Fruit fly (Drosophila melanogaster) whole organism, adult: ENCODE measurements around the gene Wdr33.

Source experiments
- CG11617 ChIP-seq: fragments of 200-800 bp; sonication (Bioruptor generic); optimal IDR thresholded peaks from 2 replicates; lab custom pipeline; 2017; ENCODE audit warnings: mild to moderate bottlenecking, missing biosample characterization, missing genetic modification reagents, missing genetic modification characterization
- CG12768 ChIP-seq: fragments of 200-800 bp; sonication (Bioruptor generic); optimal IDR thresholded peaks from 2 replicates; lab custom pipeline; 2017; ENCODE audit warnings: missing biosample characterization, missing genetic modification characterization, mild to moderate bottlenecking, moderate library complexity, missing genetic modification reagents
- CG14711 ChIP-seq: fragments of 200-800 bp; sonication (Bioruptor generic); optimal IDR thresholded peaks from 2 replicates; lab custom pipeline; 2018; ENCODE audit warnings: missing biosample characterization, mild to moderate bottlenecking, missing genetic modification characterization, moderate library complexity
- CG1620 ChIP-seq: fragments of 200-800 bp; sonication (Bioruptor generic); optimal IDR thresholded peaks from 2 replicates; lab custom pipeline; 2016; ENCODE audit warnings: missing biosample characterization, missing genetic modification characterization
- CG33017 ChIP-seq: fragments of 200-800 bp; sonication (Bioruptor generic); optimal IDR thresholded peaks from 2 replicates; lab custom pipeline; 2018; ENCODE audit warnings: missing biosample characterization, mild to moderate bottlenecking, missing genetic modification characterization, moderate library complexity
- CG5204 ChIP-seq: fragments of 200-800 bp; sonication (Bioruptor generic); optimal IDR thresholded peaks from 2 replicates; lab custom pipeline; 2016; ENCODE audit warnings: missing biosample characterization, missing genetic modification characterization
- CG7045 ChIP-seq: fragments of 200-800 bp; sonication (Bioruptor generic); optimal IDR thresholded peaks from 2 replicates; lab custom pipeline; 2017; ENCODE audit warnings: missing biosample characterization, mild to moderate bottlenecking, missing genetic modification characterization
- CG7101 ChIP-seq: fragments of 200-800 bp; sonication (Bioruptor generic); optimal IDR thresholded peaks from 2 replicates; lab custom pipeline; 2018; ENCODE audit warnings: missing biosample characterization, mild to moderate bottlenecking, missing genetic modification characterization, moderate library complexity
- Clk ChIP-seq: fragments of 200-800 bp; sonication (Bioruptor generic); optimal IDR thresholded peaks from 2 replicates; lab custom pipeline; 2017; ENCODE audit warnings: missing biosample characterization, missing genetic modification characterization
- Crg-1 ChIP-seq: fragments of 200-800 bp; sonication (Bioruptor generic); optimal IDR thresholded peaks from 2 replicates; lab custom pipeline; 2016; ENCODE audit warnings: missing biosample characterization, missing genetic modification characterization
- Hr96 ChIP-seq: fragments of 200-800 bp; sonication (Bioruptor generic); optimal IDR thresholded peaks from 2 replicates; lab custom pipeline; 2016; ENCODE audit warnings: missing biosample characterization, missing genetic modification characterization
- Mnt ChIP-seq: fragments of 200-800 bp; sonication (Bioruptor generic); optimal IDR thresholded peaks from 2 replicates; lab custom pipeline; 2016; ENCODE audit warnings: missing biosample characterization, mild to moderate bottlenecking, missing genetic modification characterization
- bab1 ChIP-seq: fragments of 200-800 bp; sonication (Bioruptor generic); optimal IDR thresholded peaks from 3 replicates; lab custom pipeline; 2019; ENCODE audit warnings: missing biosample characterization, mild to moderate bottlenecking, missing genetic modification characterization, moderate library complexity
- cic ChIP-seq: fragments of 200-800 bp; sonication (Bioruptor generic); optimal IDR thresholded peaks from 2 replicates; lab custom pipeline; 2017; ENCODE audit warnings: missing biosample characterization, mild to moderate bottlenecking, missing genetic modification characterization, moderate library complexity
- cnc ChIP-seq, 2 experiments: fragments of >200 bp; optimal IDR thresholded peaks; 2 replicates each; lab custom pipeline; 2017
- kay ChIP-seq: fragments of 200-800 bp; sonication (Bioruptor generic); peaks from one replicate; lab custom pipeline; 2016; ENCODE audit warnings: missing biosample characterization, missing genetic modification characterization, borderline replicate concordance
- ovo ChIP-seq: fragments of 200-800 bp; sonication (Bioruptor generic); optimal IDR thresholded peaks from 2 replicates; lab custom pipeline; 2016; ENCODE audit warnings: missing biosample characterization, missing genetic modification characterization
- pad ChIP-seq: fragments of 200-800 bp; sonication (Bioruptor generic); optimal IDR thresholded peaks from 3 replicates; lab custom pipeline; 2017; ENCODE audit warnings: missing biosample characterization, missing genetic modification characterization, mild to moderate bottlenecking, moderate library complexity, missing genetic modification reagents
- tj ChIP-seq: fragments of 200-800 bp; sonication (Bioruptor generic); optimal IDR thresholded peaks from 3 replicates; lab custom pipeline; 2017; ENCODE audit warnings: missing biosample characterization, mild to moderate bottlenecking, missing genetic modification characterization, moderate library complexity
- toe ChIP-seq: fragments of 200-800 bp; sonication (Bioruptor generic); optimal IDR thresholded peaks from 2 replicates; lab custom pipeline; 2016; ENCODE audit warnings: missing biosample characterization, missing genetic modification characterization

Wdr33 gene

DNA sequence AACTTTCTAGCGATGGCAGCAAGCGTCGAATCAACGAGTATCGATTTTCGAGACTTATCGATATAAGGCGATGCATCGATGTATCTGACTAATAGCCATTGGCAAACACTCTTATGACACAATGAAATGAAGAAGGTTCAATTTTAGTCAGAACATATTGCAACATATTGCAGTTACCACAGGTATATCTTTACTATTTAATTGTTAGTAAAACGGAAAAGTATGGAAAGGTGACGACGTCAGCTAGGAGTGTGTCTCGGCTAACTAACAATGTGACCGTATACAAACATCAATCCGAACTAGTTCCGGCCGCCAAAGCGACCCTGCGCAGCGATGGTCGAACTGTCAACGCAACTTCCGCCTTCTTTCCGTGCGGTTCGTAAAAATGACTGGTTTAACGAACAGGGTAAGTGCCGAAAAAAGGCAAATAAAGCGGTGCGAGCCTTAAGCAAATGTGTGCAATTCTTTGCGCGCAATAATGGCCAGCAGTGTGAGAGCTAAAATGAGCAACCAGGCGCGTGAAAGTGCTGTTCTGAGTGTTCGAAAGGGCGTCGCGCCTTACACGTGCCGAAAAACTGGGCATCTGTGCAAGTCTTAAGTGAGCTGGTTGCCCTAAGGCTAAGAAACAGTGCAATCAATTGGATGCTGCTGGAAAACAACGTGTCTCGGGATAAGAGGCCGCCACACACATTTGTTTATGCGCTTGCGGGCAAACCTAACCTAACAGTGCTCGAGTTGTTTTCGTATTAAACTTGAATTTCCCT is 36.1 kb upstream of the Wdr33 start, which contains the start of the genes Dph4, Spec2 and RpL13A:
Gene Dph4, minus strand, starts transcription at position 11 of the 764 bp plus-strand sequence.
Gene Spec2, minus strand, starts transcription at position 11 of the 764 bp plus-strand sequence.
Gene RpL13A, plus strand, starts transcription at position 360 of the 764 bp plus-strand sequence.
- TF ChIP-seq Hr96 (no peak), Crg-1 (GFP tag; lab: Kevin White, UChicago) (peak; percentile 98), CG14711 (tag; lab: Kevin White, UChicago) (peak; percentile 73), CG33017 (tag; lab: Kevin White, UChicago) (peak; percentile 90), toe (GFP tag; lab: Kevin White, UChicago) (no peak), CG1620 (GFP tag; lab: Kevin White, UChicago) (peak; percentile 97), CG11617 (GFP tag; lab: Kevin White, UChicago) (peak; percentile 98), Mnt (GFP tag; lab: Kevin White, UChicago) (peak; percentile 95), Clk (GFP tag; lab: Kevin White, UChicago) (peak; percentile 85), tj (GFP tag; lab: Kevin White, UChicago) (peak; percentile 88), CG7045 (GFP tag; lab: Kevin White, UChicago) (peak; percentile 94), ovo (GFP tag; lab: Kevin White, UChicago) (peak; percentile 94), bab1 (peak; percentile 92), pad (GFP tag; lab: Kevin White, UChicago) (peak; percentile 85), kay (GFP tag; lab: Kevin White, UChicago) (no peak), CG7101 (tag; lab: Kevin White, UChicago) (peak; percentile 96), cnc (optimal IDR thresholded peaks at IDR 0.05; lab: Kevin White, UChicago) (no peak), CG12768 (peak; percentile 95), cic (peak; percentile 72), CG5204 (GFP tag; lab: Kevin White, UChicago) (no peak)

DNA sequence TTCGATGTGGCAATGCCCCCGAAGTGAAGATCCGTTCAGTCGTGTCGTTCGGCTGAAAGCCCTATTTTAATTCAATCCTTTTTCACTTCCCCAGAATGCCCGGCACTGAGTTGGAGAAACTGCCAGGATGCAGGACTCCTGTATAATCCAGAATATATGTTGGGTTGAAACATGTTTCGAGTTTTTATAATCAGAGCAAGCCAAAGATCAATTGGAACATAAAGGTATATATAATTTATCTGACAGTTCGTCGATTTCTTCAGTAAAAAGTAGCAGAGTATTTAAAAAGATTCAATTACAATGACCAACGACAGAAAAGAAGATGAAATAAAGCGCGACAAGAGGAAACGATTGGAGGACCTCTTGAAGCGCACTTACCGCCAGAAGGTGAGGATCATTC is 32.9 kb upstream of the Wdr33 start, which contains the start of gene CG31551:
Gene CG31551, plus strand, starts transcription at position 301 of the 400 bp plus-strand sequence.
- TF ChIP-seq tj (GFP tag; lab: Kevin White, UChicago) (no peak), Clk (GFP tag; lab: Kevin White, UChicago) (no peak), pad (GFP tag; lab: Kevin White, UChicago) (no peak), CG11617 (GFP tag; lab: Kevin White, UChicago) (no peak), Hr96 (no peak), ovo (GFP tag; lab: Kevin White, UChicago) (no peak), cnc (optimal IDR thresholded peaks at IDR 0.05; lab: Kevin White, UChicago) (no peak), Mnt (GFP tag; lab: Kevin White, UChicago) (no peak), cic (no peak), CG12768 (no peak), CG14711 (tag; lab: Kevin White, UChicago) (no peak), CG5204 (GFP tag; lab: Kevin White, UChicago) (no peak), CG33017 (tag; lab: Kevin White, UChicago) (no peak), kay (GFP tag; lab: Kevin White, UChicago) (no peak), CG7101 (tag; lab: Kevin White, UChicago) (no peak), toe (GFP tag; lab: Kevin White, UChicago) (no peak), CG7045 (GFP tag; lab: Kevin White, UChicago) (no peak), bab1 (no peak), Crg-1 (GFP tag; lab: Kevin White, UChicago) (no peak), CG1620 (GFP tag; lab: Kevin White, UChicago) (no peak)

DNA sequence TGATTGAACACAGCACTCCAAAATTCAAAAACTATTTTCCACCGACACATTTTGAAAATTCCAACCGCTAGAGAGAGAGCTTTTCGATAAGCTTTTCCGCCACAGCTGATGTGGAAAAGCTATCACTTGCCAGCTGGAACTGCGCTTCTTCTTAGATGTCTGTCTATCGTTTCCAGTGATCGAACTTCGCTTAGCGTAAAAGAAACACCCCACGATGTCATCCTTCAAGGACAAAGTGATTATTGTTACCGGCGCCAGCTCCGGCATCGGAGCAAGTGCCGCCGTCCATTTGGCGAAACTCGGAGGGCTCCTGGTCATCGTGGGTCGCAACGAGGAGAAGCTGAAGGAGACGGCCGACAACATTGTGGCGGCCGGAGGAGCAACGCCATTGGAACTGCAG is 28.3 kb upstream of the Wdr33 start, which contains the start of gene CG31549:
Gene CG31549, plus strand, starts transcription at position 11 of the 400 bp plus-strand sequence.
- TF ChIP-seq bab1 (peak; percentile 17), cic (peak; percentile 43), Crg-1 (GFP tag; lab: Kevin White, UChicago) (no peak), Clk (GFP tag; lab: Kevin White, UChicago) (no peak), CG12768 (no peak)

DNA sequence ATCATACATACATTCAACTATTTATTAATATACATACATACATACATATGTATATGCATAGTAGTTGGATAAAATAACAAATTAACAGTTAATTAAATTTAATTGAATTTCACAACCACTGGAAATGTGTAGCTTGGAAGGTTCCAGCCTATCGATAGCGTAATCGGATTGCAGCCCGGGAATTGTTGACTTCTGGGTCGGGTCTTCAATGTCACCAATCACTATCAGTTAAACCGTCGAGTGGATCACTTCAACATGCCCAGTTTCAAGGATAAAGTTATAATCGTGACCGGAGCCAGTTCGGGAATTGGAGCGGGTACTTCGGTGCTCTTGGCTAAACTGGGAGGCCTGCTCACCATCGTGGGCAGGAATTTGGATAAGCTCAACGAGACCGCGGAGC is 27.0 kb upstream of the Wdr33 start, which contains the start of gene CG12171:
Gene CG12171, plus strand, starts transcription at position 191 of the 400 bp plus-strand sequence.
- TF ChIP-seq CG7101 (tag; lab: Kevin White, UChicago) (peak; percentile 23), Crg-1 (GFP tag; lab: Kevin White, UChicago) (peak; percentile 12), CG11617 (GFP tag; lab: Kevin White, UChicago) (peak; percentile 36), cic (peak; percentile 61), CG5204 (GFP tag; lab: Kevin White, UChicago) (no peak), bab1 (peak; percentile 34), toe (GFP tag; lab: Kevin White, UChicago) (no peak)

DNA sequence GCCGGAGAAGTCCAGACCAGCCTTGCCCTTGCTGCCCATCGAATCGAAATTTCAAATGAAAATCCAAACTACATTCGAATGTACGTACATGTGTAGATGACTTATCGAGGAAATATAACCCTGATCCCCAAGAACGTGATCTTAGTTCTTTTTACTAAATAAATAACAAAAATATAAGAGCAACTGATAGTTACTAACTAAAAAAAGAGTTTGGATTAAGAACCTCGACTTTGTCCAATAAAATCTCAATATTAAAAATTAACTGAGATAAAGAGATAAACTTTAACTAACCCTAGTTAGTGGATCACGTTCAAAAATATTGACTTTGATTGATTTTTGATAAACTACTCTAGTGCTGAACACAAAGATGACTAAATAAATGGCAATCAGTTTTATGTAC is 24.9 kb upstream of the Wdr33 start, which contains the start of gene CG31546:
Gene CG31546, minus strand, starts transcription at position 101 of the 400 bp plus-strand sequence.
- TF ChIP-seq Crg-1 (GFP tag; lab: Kevin White, UChicago) = no peak
- no peak for TF ChIP-seq cnc (optimal IDR thresholded peaks at IDR 0.05; lab: Kevin White, UChicago)
- TF ChIP-seq CG12768 = no peak
- no peak for TF ChIP-seq tj (GFP tag; lab: Kevin White, UChicago)
- TF ChIP-seq CG14711 (tag; lab: Kevin White, UChicago) = no peak
- no peak for TF ChIP-seq CG7101 (tag; lab: Kevin White, UChicago)
- no peak for TF ChIP-seq toe (GFP tag; lab: Kevin White, UChicago)
- no peak for TF ChIP-seq bab1
- TF ChIP-seq Mnt (GFP tag; lab: Kevin White, UChicago) = no peak
- TF ChIP-seq kay (GFP tag; lab: Kevin White, UChicago) = no peak
- no peak for TF ChIP-seq cic
- no peak for TF ChIP-seq CG33017 (tag; lab: Kevin White, UChicago)
- TF ChIP-seq Hr96 = no peak
- TF ChIP-seq pad (GFP tag; lab: Kevin White, UChicago) = no peak
- no peak for TF ChIP-seq CG7045 (GFP tag; lab: Kevin White, UChicago)
- no peak for TF ChIP-seq ovo (GFP tag; lab: Kevin White, UChicago)
- TF ChIP-seq Clk (GFP tag; lab: Kevin White, UChicago) = no peak
- no peak for TF ChIP-seq CG11617 (GFP tag; lab: Kevin White, UChicago)
- TF ChIP-seq CG1620 (GFP tag; lab: Kevin White, UChicago) = no peak
- TF ChIP-seq CG5204 (GFP tag; lab: Kevin White, UChicago) = no peak
